Fruit fly (Drosophila melanogaster) whole organism, embryonic: ENCODE data around the gene Jhbp13.

Source experiments
- Awh ChIP-seq: fragments of 200-800 bp; sonication (Bioruptor generic); IDR thresholded peaks from 2 replicates; pipeline ENCODE4, ENCODE4 v1.3.6; 2022; ENCODE audit warnings: missing biosample characterization, missing genetic modification characterization
- CG11723 ChIP-seq: fragments of 200-800 bp; sonication (Bioruptor generic); optimal IDR thresholded peaks from 2 replicates; lab custom pipeline; 2017; ENCODE audit warnings: missing biosample characterization, mild to moderate bottlenecking, missing genetic modification characterization
- CG12071 ChIP-seq: fragments of 200-800 bp; sonication (Bioruptor generic); optimal IDR thresholded peaks from 3 replicates; lab custom pipeline; 2018; ENCODE audit warnings: missing biosample characterization, mild to moderate bottlenecking, missing genetic modification characterization
- CG12299 ChIP-seq: fragments of 200-800 bp; sonication (Bioruptor generic); optimal IDR thresholded peaks from 2 replicates; lab custom pipeline; 2018; ENCODE audit warnings: missing biosample characterization, mild to moderate bottlenecking, missing genetic modification characterization
- CG14014 ChIP-seq: fragments of 200-800 bp; sonication (Bioruptor generic); IDR thresholded peaks from 2 replicates; pipeline ENCODE4 v1.3.6; 2022; ENCODE audit warnings: missing biosample characterization, missing genetic modification characterization
- CG15073 ChIP-seq: fragments of 200-800 bp; sonication (Bioruptor generic); optimal IDR thresholded peaks from 2 replicates; lab custom pipeline; 2016; ENCODE audit warnings: missing biosample characterization, missing genetic modification characterization
- CG15601 ChIP-seq: fragments of 200-800 bp; sonication (Bioruptor generic); optimal IDR thresholded peaks from 3 replicates; lab custom pipeline; 2019; ENCODE audit warnings: missing biosample characterization, mild to moderate bottlenecking, missing genetic modification characterization, moderate library complexity
- CG31365 ChIP-seq: fragments of 200-800 bp; sonication (Bioruptor generic); optimal IDR thresholded peaks from 2 replicates; lab custom pipeline; 2018; ENCODE audit warnings: missing biosample characterization, mild to moderate bottlenecking, missing genetic modification characterization
- CG31388 ChIP-seq: fragments of 200-800 bp; sonication (Bioruptor generic); optimal IDR thresholded peaks from 2 replicates; lab custom pipeline; 2016; ENCODE audit warnings: missing biosample characterization, missing genetic modification characterization
- CG3726 ChIP-seq: fragments of 200-800 bp; sonication (Bioruptor generic); IDR thresholded peaks from 3 replicates; pipeline ENCODE4, ENCODE4 v1.3.6; 2022; ENCODE audit warnings: missing biosample characterization, missing genetic modification characterization
- CG4424 ChIP-seq: fragments of 200-800 bp; sonication (Bioruptor generic); optimal IDR thresholded peaks from 3 replicates; lab custom pipeline; 2016; ENCODE audit warnings: missing biosample characterization, missing genetic modification characterization
- CG4617 ChIP-seq: fragments of 200-800 bp; sonication (Bioruptor generic); optimal IDR thresholded peaks from 3 replicates; lab custom pipeline; 2016; ENCODE audit warnings: missing biosample characterization, missing genetic modification characterization, borderline replicate concordance
- CG4707 ChIP-seq: fragments of 200-800 bp; sonication (Bioruptor generic); optimal IDR thresholded peaks from 2 replicates; lab custom pipeline; 2018; ENCODE audit warnings: missing biosample characterization, mild to moderate bottlenecking, missing genetic modification characterization, moderate library complexity
- CG5180 ChIP-seq: fragments of 200-800 bp; sonication (Bioruptor generic); optimal IDR thresholded peaks from 3 replicates; lab custom pipeline; 2017; ENCODE audit warnings: missing biosample characterization, missing genetic modification characterization, mild to moderate bottlenecking, moderate library complexity, missing genetic modification reagents
- Camta ChIP-seq: fragments of 200-800 bp; sonication (Bioruptor generic); optimal IDR thresholded peaks from 2 replicates; lab custom pipeline; 2016; ENCODE audit warnings: missing biosample characterization, missing genetic modification characterization
- Dbx ChIP-seq: fragments of 200-800 bp; sonication (Bioruptor generic); IDR thresholded peaks from 3 replicates; pipeline ENCODE4 v1.3.6; 2022; ENCODE audit warnings: missing biosample characterization, missing genetic modification characterization
- Elba2 ChIP-seq: fragments of 200-800 bp; sonication (Bioruptor generic); optimal IDR thresholded peaks from 3 replicates; lab custom pipeline; 2016; ENCODE audit warnings: missing biosample characterization, missing genetic modification characterization
- Ets65A ChIP-seq: fragments of 200-800 bp; sonication (Bioruptor generic); peaks from one replicate; lab custom pipeline; 2016; ENCODE audit warnings: missing biosample characterization, missing genetic modification characterization
- Fer2 ChIP-seq: fragments of 200-800 bp; sonication (Bioruptor generic); optimal IDR thresholded peaks from 2 replicates; lab custom pipeline; 2018; ENCODE audit warnings: missing biosample characterization, mild to moderate bottlenecking, missing genetic modification characterization, moderate library complexity
- Gsc ChIP-seq: fragments of 200-800 bp; sonication (Bioruptor generic); IDR thresholded peaks from 2 replicates; pipeline ENCODE4 v1.3.6; 2022; ENCODE audit warnings: missing biosample characterization, missing genetic modification characterization
- Lim3 ChIP-seq: fragments of 200-800 bp; sonication (Bioruptor generic); IDR thresholded peaks from 2 replicates; pipeline ENCODE4 v1.3.6; 2022; ENCODE audit warnings: missing biosample characterization, missing genetic modification characterization
- MBD-R2 ChIP-seq: fragments of 200-800 bp; sonication (Bioruptor generic); IDR thresholded peaks from 2 replicates; pipeline ENCODE4 v1.3.6; 2022; ENCODE audit warnings: missing biosample characterization, missing genetic modification characterization
- Med ChIP-seq: fragments of 200-800 bp; sonication (Bioruptor generic); peaks from one replicate; lab custom pipeline; 2016; ENCODE audit warnings: missing biosample characterization, missing genetic modification characterization, mild to moderate bottlenecking, inconsistent platforms, moderate library complexity
- Sox102F ChIP-seq: fragments of 200-800 bp; sonication (Bioruptor generic); optimal IDR thresholded peaks from 2 replicates; lab custom pipeline; 2018; ENCODE audit warnings: missing biosample characterization, mild to moderate bottlenecking, missing genetic modification characterization, moderate library complexity
- Xbp1 ChIP-seq: fragments of 200-800 bp; sonication (Bioruptor generic); optimal IDR thresholded peaks from 3 replicates; lab custom pipeline; 2016; ENCODE audit warnings: missing biosample characterization, mild to moderate bottlenecking, missing genetic modification characterization
- YL-1 ChIP-seq: fragments of 200-800 bp; sonication (Bioruptor generic); optimal IDR thresholded peaks from 3 replicates; lab custom pipeline; 2017; ENCODE audit warnings: missing biosample characterization, mild to moderate bottlenecking, missing genetic modification characterization
- amos ChIP-seq: fragments of 200-800 bp; sonication (Bioruptor generic); IDR thresholded peaks from 2 replicates; pipeline ENCODE4 v1.3.6; 2022; ENCODE audit warnings: missing biosample characterization, missing genetic modification characterization; ENCODE audit not compliant: partially characterized antibody
- ara ChIP-seq: fragments of 200-800 bp; sonication (Bioruptor generic); IDR thresholded peaks from 2 replicates; pipeline ENCODE4 v1.3.6; 2022; ENCODE audit warnings: missing biosample characterization, missing genetic modification characterization
- caup ChIP-seq: fragments of 200-800 bp; sonication (Bioruptor generic); optimal IDR thresholded peaks from 3 replicates; lab custom pipeline; 2017; ENCODE audit warnings: missing biosample characterization, mild to moderate bottlenecking, missing genetic modification characterization, moderate library complexity; ENCODE audit not compliant: severe bottlenecking
- chinmo ChIP-seq: fragments of 200-800 bp; sonication (Bioruptor generic); IDR thresholded peaks from 4 replicates; pipeline ENCODE4 v1.3.6; 2022; ENCODE audit warnings: missing biosample characterization, missing genetic modification characterization; ENCODE audit not compliant: partially characterized antibody
- dysf ChIP-seq: fragments of 200-800 bp; sonication (Bioruptor generic); IDR thresholded peaks from 3 replicates; pipeline ENCODE4 v1.3.6; 2022; ENCODE audit warnings: missing biosample characterization, missing genetic modification characterization
- fu2 ChIP-seq: fragments of 200-800 bp; sonication (Bioruptor generic); optimal IDR thresholded peaks from 2 replicates; lab custom pipeline; 2016; ENCODE audit warnings: missing biosample characterization, missing genetic modification characterization
- grau ChIP-seq: fragments of 200-800 bp; optimal IDR thresholded peaks from 3 replicates; lab custom pipeline; 2019; ENCODE audit warnings: missing biosample characterization, mild to moderate bottlenecking, missing genetic modification characterization, moderate library complexity
- hb ChIP-seq: fragments of 200-800 bp; sonication (Bioruptor generic); IDR thresholded peaks from 3 replicates; pipeline ENCODE4 v1.3.6; 2022; ENCODE audit warnings: missing biosample characterization, missing genetic modification characterization; ENCODE audit not compliant: partially characterized antibody
- hth ChIP-seq: fragments of >200 bp; optimal IDR thresholded peaks from 2 replicates; lab custom pipeline; 2017; ENCODE audit warnings: inconsistent platforms
- mld ChIP-seq: fragments of 200-800 bp; sonication (Bioruptor generic); IDR thresholded peaks from 3 replicates; pipeline ENCODE4 v1.3.6; 2022; ENCODE audit warnings: missing biosample characterization, missing genetic modification characterization; ENCODE audit not compliant: partially characterized antibody
- oc ChIP-seq: fragments of 200-800 bp; sonication (Bioruptor generic); optimal IDR thresholded peaks from 2 replicates; lab custom pipeline; 2018; ENCODE audit warnings: missing biosample characterization, mild to moderate bottlenecking, missing genetic modification characterization, moderate library complexity
- pan ChIP-seq, 4 experiments: fragments of >200 bp in 3 of 4; fragments of 200-800 bp in 1 of 4; sonication (Bioruptor generic) in 1 of 4; optimal IDR thresholded peaks in 3 of 4; IDR thresholded peaks in 1 of 4; 2 replicates each; pipeline versions ENCODE4 v1.3.6 to Lab custom; 2017 to 2022; ENCODE audit warnings: missing biosample characterization in 2 of 4, missing genetic modification characterization in 2 of 4, mixed read lengths in 1 of 4
- peb ChIP-seq: fragments of 200-800 bp; sonication (Bioruptor generic); IDR thresholded peaks from 2 replicates; pipeline ENCODE4 v1.3.6; 2022; ENCODE audit warnings: missing biosample characterization, missing genetic modification characterization
- rib ChIP-seq: fragments of 200-800 bp; sonication (Bioruptor generic); IDR thresholded peaks from 2 replicates; pipeline ENCODE4 v1.3.6; 2022; ENCODE audit warnings: missing biosample characterization, missing genetic modification characterization
- row ChIP-seq: fragments of 200-800 bp; sonication (Bioruptor generic); IDR thresholded peaks from 3 replicates; pipeline ENCODE4 v1.3.6; 2022; ENCODE audit warnings: missing biosample characterization, missing genetic modification characterization
- scrt ChIP-seq: fragments of 200-800 bp; sonication (Bioruptor generic); optimal IDR thresholded peaks from 2 replicates; lab custom pipeline; 2018; ENCODE audit warnings: missing biosample characterization, mild to moderate bottlenecking, missing genetic modification characterization, moderate library complexity
- sens ChIP-seq: fragments of 200-800 bp; sonication (Bioruptor generic); peaks from one replicate; lab custom pipeline; 2016; ENCODE audit warnings: missing biosample characterization, missing genetic modification characterization
- sima ChIP-seq: fragments of 200-800 bp; sonication (Bioruptor generic); optimal IDR thresholded peaks from 2 replicates; lab custom pipeline; 2016; ENCODE audit warnings: missing biosample characterization, missing genetic modification characterization
- sug ChIP-seq: fragments of 200-800 bp; optimal IDR thresholded peaks from 2 replicates; lab custom pipeline; 2019; ENCODE audit warnings: missing biosample characterization, mild to moderate bottlenecking, missing genetic modification characterization, moderate library complexity
- trem ChIP-seq: fragments of 200-800 bp; optimal IDR thresholded peaks from 3 replicates; lab custom pipeline; 2019; ENCODE audit warnings: missing biosample characterization, mild to moderate bottlenecking, missing genetic modification characterization, moderate library complexity
- vfl ChIP-seq: fragments of 200-800 bp; sonication (Bioruptor generic); optimal IDR thresholded peaks from 2 replicates; lab custom pipeline; 2016; ENCODE audit warnings: missing biosample characterization, missing genetic modification characterization

Jhbp13 gene

DNA sequence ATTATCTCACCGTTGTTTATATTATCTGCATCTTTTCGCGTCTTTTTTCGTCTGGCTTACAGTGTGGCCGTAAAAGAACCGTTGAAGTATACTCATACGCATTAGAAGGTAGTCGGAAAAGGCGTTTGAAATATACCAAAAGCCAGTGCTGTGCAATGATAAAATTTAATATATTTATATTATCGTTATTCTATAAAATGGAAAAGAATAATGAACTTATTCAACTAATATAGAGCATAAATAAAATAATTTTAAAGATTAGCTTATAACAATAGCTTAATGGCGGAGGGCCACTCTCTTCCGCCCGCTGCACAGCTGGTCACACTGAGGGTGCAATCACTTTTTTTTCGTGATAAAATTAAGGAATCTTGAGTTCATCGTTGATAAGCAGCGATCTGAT lies 47.9 kb upstream of the Jhbp13 start, which contains the start of the genes CG16974 and Edem2 (continued):
- peak; percentile 71 for TF ChIP-seq row (GFP tag; lab: Robert Waterston, UW)
- TF ChIP-seq sima = no peak
- TF ChIP-seq hb (GFP tag; lab: Robert Waterston, UW) = no peak
- peak; percentile 73 for TF ChIP-seq grau (tag; lab: Kevin White, UChicago)
- TF ChIP-seq caup (GFP tag; lab: Kevin White, UChicago) = peak; percentile 64
- no peak for TF ChIP-seq CG15601 (tag; lab: Kevin White, UChicago)
- peak; percentile 56 for TF ChIP-seq peb (GFP tag; lab: Robert Waterston, UW)
- TF ChIP-seq, all 482 proteins: peak for 217

DNA sequence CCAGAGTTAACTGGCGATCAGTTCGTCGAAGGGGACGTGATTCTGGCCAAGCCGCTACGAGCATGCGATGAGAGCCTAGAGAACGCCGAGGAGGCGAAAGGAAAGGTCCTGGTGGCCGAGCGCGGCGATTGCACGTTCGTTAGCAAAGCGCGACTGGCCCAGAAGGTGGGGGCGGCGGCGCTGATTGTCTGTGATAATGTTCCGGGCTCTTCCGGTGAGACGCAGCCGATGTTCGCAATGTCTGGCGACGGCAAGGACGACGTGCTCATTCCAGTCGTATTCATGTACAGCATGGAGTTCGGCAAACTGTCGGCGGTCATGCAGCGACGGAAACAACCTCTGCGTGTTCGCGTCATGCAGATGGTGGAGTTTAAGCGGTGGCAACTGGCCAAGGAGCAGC lies 44.0 kb upstream of the Jhbp13 start:
- TF ChIP-seq CG12071 (GFP tag; lab: Kevin White, UChicago) = no peak
- no peak for TF ChIP-seq Sox102F (GFP tag; lab: Kevin White, UChicago)
- no peak for TF ChIP-seq CG31365
- TF ChIP-seq Dbx = 0 out of 3 replicates have a peak, but pooled peaks have one; percentile 13
- TF ChIP-seq Ets65A (GFP tag; lab: Kevin White, UChicago) = peak; percentile 93
- no peak for TF ChIP-seq CG4424 (GFP tag; lab: Kevin White, UChicago)
- TF ChIP-seq Med = peak; percentile 65
- no peak for TF ChIP-seq CG3726 (GFP tag; lab: Robert Waterston, UW)
- no peak for TF ChIP-seq CG31388 (GFP tag; lab: Kevin White, UChicago)

DNA sequence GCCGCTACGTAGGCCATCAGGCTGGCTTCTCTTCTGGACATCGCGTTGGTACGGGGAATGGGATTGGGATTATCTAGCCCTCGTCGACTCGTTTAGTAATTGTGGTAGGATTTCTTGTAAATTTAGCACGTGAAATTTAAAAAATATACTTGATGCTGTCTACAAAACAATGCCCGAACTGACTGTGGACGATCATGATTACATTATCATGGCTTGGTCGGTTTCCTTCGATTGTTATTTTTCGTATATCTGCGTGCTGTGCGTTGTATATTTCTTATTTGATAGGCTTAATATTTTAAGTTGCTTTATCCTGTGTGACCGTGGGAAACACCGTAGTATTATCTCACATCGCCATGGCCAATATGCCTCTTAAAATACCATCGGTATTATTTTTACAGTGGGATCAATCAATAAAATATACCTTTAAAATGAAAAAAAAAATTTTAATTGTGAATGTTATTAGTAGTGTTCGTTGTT lies 36.8 kb upstream of the Jhbp13 start, which contains the start of gene CG16972:
TSS of gene CG16972 (minus strand) at position 336 of the 477 bp plus-strand sequence.
- TF ChIP-seq mld (GFP tag; lab: Robert Waterston, UW) (0 out of 3 replicates have a peak, but pooled peaks have one; percentile 29), hth (lab: Kevin White, UChicago) (no peak), YL-1 (GFP tag; lab: Kevin White, UChicago) (peak; percentile 5), CG11723 (no peak), CG14014 (0 out of 2 replicates have a peak, but pooled peaks have one; percentile 13), Xbp1 (GFP tag; lab: Kevin White, UChicago) (no peak), CG15073 (GFP tag; lab: Kevin White, UChicago) (no peak), sens (GFP tag; lab: Kevin White, UChicago) (no peak), ara (0 out of 2 replicates have a peak, but pooled peaks have one; percentile 1), chinmo (GFP tag; lab: Robert Waterston, UW) (no peak), amos (GFP tag; lab: Robert Waterston, UW) (0 out of 2 replicates have a peak, but pooled peaks have one; percentile 9), pan (optimal IDR thresholded peaks at IDR 0.05; lab: Kevin White, UChicago) (no peak), pan (GFP tag; optimal IDR thresholded peaks at IDR 0.05 in 1 of 2, IDR thresholded peaks at IDR 0.05 in 1 of 2) (peak in 1 of 2 experiments; percentile 53), CG5180 (GFP tag; lab: Kevin White, UChicago) (no peak), vfl (GFP tag; lab: Kevin White, UChicago) (no peak), MBD-R2 (GFP tag; lab: Robert Waterston, UW) (peak; percentile 44), CG4707 (GFP tag; lab: Kevin White, UChicago) (peak; percentile 89), Camta (GFP tag; lab: Kevin White, UChicago) (no peak), sug (tag; lab: Kevin White, UChicago) (no peak), Elba2 (GFP tag; lab: Kevin White, UChicago) (peak; percentile 30), dysf (peak; percentile 40; the same call in 1 of the 3 replicates), scrt (GFP tag; lab: Kevin White, UChicago) (no peak), CG4617 (GFP tag; lab: Kevin White, UChicago) (peak; percentile 71), Lim3 (GFP tag; lab: Robert Waterston, UW) (no peak), Gsc (GFP tag; lab: Robert Waterston, UW) (no peak), fu2 (no peak), Awh (GFP tag; lab: Robert Waterston, UW) (0 out of 2 replicates have a peak, but pooled peaks have one; percentile 9), oc (tag; lab: Kevin White, UChicago) (no peak), rib (GFP tag; lab: Robert Waterston, UW) (no peak), trem (tag; lab: Kevin White, UChicago) (peak; percentile 43), Fer2 (tag; lab: Kevin White, UChicago) (no peak), CG12299 (tag; lab: Kevin White, UChicago) (peak; percentile 40)
